Fruit fly (Drosophila melanogaster) whole organism, pupa: ENCODE measurements around the gene Mst84B.

Experiments
- CG10348 ChIP-seq: fragments of 200-800 bp; sonication (Bioruptor generic); IDR thresholded peaks from 2 replicates; pipeline ENCODE4 v1.3.6; 2022; ENCODE audit warnings: missing biosample characterization, missing genetic modification characterization
- CG12605 ChIP-seq: fragments of 200-800 bp; sonication (Bioruptor generic); IDR thresholded peaks from 2 replicates; pipeline ENCODE4 v1.3.6; 2022; ENCODE audit warnings: missing biosample characterization, missing genetic modification characterization
- CG13204 ChIP-seq: fragments of 200-800 bp; sonication (Bioruptor generic); optimal IDR thresholded peaks from 2 replicates; lab custom pipeline; 2018; ENCODE audit warnings: missing biosample characterization, mild to moderate bottlenecking, missing genetic modification characterization, moderate library complexity
- CG14655 ChIP-seq: fragments of 200-800 bp; sonication (Bioruptor generic); optimal IDR thresholded peaks from 3 replicates; lab custom pipeline; 2017; ENCODE audit warnings: mild to moderate bottlenecking, missing biosample characterization, missing genetic modification reagents, missing genetic modification characterization
- CG15710 ChIP-seq: fragments of 200-800 bp; sonication (Bioruptor generic); optimal IDR thresholded peaks from 2 replicates; lab custom pipeline; 2018; ENCODE audit warnings: missing biosample characterization, mild to moderate bottlenecking, missing genetic modification characterization, moderate library complexity
- CG17806 ChIP-seq: fragments of 200-800 bp; sonication (Bioruptor generic); optimal IDR thresholded peaks from 2 replicates; lab custom pipeline; 2018; ENCODE audit warnings: missing biosample characterization, mild to moderate bottlenecking, missing genetic modification characterization, moderate library complexity
- CG32121 ChIP-seq: fragments of 200-800 bp; sonication (Bioruptor generic); IDR thresholded peaks from 2 replicates; pipeline ENCODE4 v1.3.6; 2022; ENCODE audit warnings: missing biosample characterization, missing genetic modification characterization
- CG34367 ChIP-seq: fragments of 200-800 bp; sonication (Bioruptor generic); optimal IDR thresholded peaks from 2 replicates; lab custom pipeline; 2018; ENCODE audit warnings: missing biosample characterization, mild to moderate bottlenecking, missing genetic modification characterization
- CG4496 ChIP-seq: fragments of 200-800 bp; sonication (Bioruptor generic); IDR thresholded peaks from 3 replicates; pipeline ENCODE4 v1.3.6; 2022; ENCODE audit warnings: missing biosample characterization, missing genetic modification characterization
- CG8159 ChIP-seq: fragments of 200-800 bp; sonication (Bioruptor generic); optimal IDR thresholded peaks from 3 replicates; lab custom pipeline; 2018; ENCODE audit warnings: missing biosample characterization, mild to moderate bottlenecking, missing genetic modification characterization, moderate library complexity
- CG8301 ChIP-seq: fragments of 200-800 bp; sonication (Bioruptor generic); optimal IDR thresholded peaks from 2 replicates; lab custom pipeline; 2018; ENCODE audit warnings: missing biosample characterization, mild to moderate bottlenecking, missing genetic modification characterization
- CG9948 ChIP-seq: fragments of 200-800 bp; sonication (Bioruptor generic); optimal IDR thresholded peaks from 2 replicates; lab custom pipeline; 2018; ENCODE audit warnings: missing biosample characterization, mild to moderate bottlenecking, missing genetic modification characterization, moderate library complexity
- D1 ChIP-seq: fragments of 200-800 bp; sonication (Bioruptor generic); optimal IDR thresholded peaks from 2 replicates; lab custom pipeline; 2018; ENCODE audit warnings: missing biosample characterization, mild to moderate bottlenecking, missing genetic modification characterization, moderate library complexity
- EcR ChIP-seq: fragments of 200-800 bp; sonication (Bioruptor generic); optimal IDR thresholded peaks from 3 replicates; lab custom pipeline; 2019; ENCODE audit warnings: missing biosample characterization, missing genetic modification characterization, mild to moderate bottlenecking, moderate library complexity, missing genetic modification reagents
- Ets98B ChIP-seq: fragments of 200-800 bp; sonication (Bioruptor generic); IDR thresholded peaks from 2 replicates; pipeline ENCODE4 v1.3.6; 2022; ENCODE audit warnings: missing biosample characterization, missing genetic modification characterization
- Pif1A ChIP-seq: fragments of 200-800 bp; sonication (Bioruptor generic); optimal IDR thresholded peaks from 3 replicates; lab custom pipeline; 2016; ENCODE audit warnings: missing biosample characterization, missing genetic modification characterization
- Pif1B ChIP-seq: fragments of 200-800 bp; sonication (Bioruptor generic); optimal IDR thresholded peaks from 3 replicates; lab custom pipeline; 2016; ENCODE audit warnings: missing biosample characterization, missing genetic modification characterization
- Snoo ChIP-seq: fragments of 200-800 bp; sonication (Bioruptor generic); optimal IDR thresholded peaks from 3 replicates; lab custom pipeline; 2017; ENCODE audit warnings: missing biosample characterization, mild to moderate bottlenecking, missing genetic modification characterization, inconsistent platforms
- fd96Ca ChIP-seq: fragments of 200-800 bp; sonication (Bioruptor generic); IDR thresholded peaks from 3 replicates; pipeline ENCODE4 v1.3.6; 2022; ENCODE audit warnings: missing biosample characterization, missing genetic modification characterization
- gl ChIP-seq: fragments of 200-800 bp; sonication (Bioruptor generic); optimal IDR thresholded peaks from 2 replicates; lab custom pipeline; 2018; ENCODE audit warnings: missing biosample characterization, mild to moderate bottlenecking, missing genetic modification characterization
- rn ChIP-seq: fragments of 200-800 bp; sonication (Bioruptor generic); IDR thresholded peaks from 2 replicates; pipeline ENCODE4 v1.3.6; 2022; ENCODE audit warnings: missing biosample characterization, missing genetic modification characterization

Gene Mst84B

dm6 chr3R:7044016-7044415 is 18.0 kb upstream of the Mst84B start:
- TF ChIP-seq CG32121 (no peak), Pif1A (no peak), fd96Ca (GFP tag; lab: Robert Waterston, UW) (no peak), EcR (GFP tag; lab: Kevin White, UChicago) (no peak), CG17806 (tag; lab: Kevin White, UChicago) (no peak), CG34367 (no peak), Pif1B (GFP tag; lab: Kevin White, UChicago) (no peak), CG8301 (no peak), Ets98B (no peak), CG9948 (no peak), gl (no peak), Snoo (tag; lab: Kevin White, UChicago) (no peak), CG10348 (GFP tag; lab: Robert Waterston, UW) (no peak), CG4496 (GFP tag; lab: Robert Waterston, UW) (no peak), CG15710 (tag; lab: Kevin White, UChicago) (no peak), CG13204 (GFP tag; lab: Kevin White, UChicago) (no peak), rn (no peak), CG12605 (GFP tag; lab: Robert Waterston, UW) (no peak), CG8159 (no peak)

- TF ChIP-seq Pif1A = no peak
- TF ChIP-seq CG32121 = no peak
- no peak for TF ChIP-seq CG8159
- TF ChIP-seq CG15710 (tag; lab: Kevin White, UChicago) = no peak
- TF ChIP-seq CG14655 (GFP tag; lab: Kevin White, UChicago) = no peak
- TF ChIP-seq rn = no peak
- no peak for TF ChIP-seq CG13204 (GFP tag; lab: Kevin White, UChicago)
- no peak for TF ChIP-seq CG9948
- no peak for TF ChIP-seq CG10348 (GFP tag; lab: Robert Waterston, UW)
- TF ChIP-seq Snoo (tag; lab: Kevin White, UChicago) = no peak
- TF ChIP-seq fd96Ca (GFP tag; lab: Robert Waterston, UW) = no peak
- no peak for TF ChIP-seq gl
- no peak for TF ChIP-seq Pif1B (GFP tag; lab: Kevin White, UChicago)
These were observed 9.7 kb upstream of the Mst84B start, which contains the start of gene Sodh1 for dm6 chr3R:7052242-7052641. Sodh1 (plus strand) TSS chr3R:7052335.

DNA sequence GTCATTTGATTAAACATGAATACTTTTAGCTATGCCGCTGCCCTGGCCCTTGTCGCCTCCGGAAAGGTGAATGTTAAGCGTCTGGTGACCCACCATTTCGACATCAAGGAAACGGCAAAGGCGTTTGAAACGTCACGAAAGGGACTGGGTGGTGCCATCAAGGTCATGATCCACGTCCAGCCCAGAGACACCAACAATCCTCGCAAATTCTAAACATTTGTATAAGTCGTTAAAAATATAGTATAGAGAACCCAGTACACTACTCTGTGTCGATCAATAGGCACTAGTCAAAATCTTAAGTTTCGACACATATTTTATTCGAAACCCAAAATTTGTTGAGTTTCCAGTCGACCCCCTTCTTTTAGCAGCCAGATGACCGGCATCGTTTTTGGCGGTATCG is 7.7 kb upstream of the Mst84B start, which contains the start of gene CG1979:
TSS of gene CG1979 (plus strand) at position 301 of the 400 bp plus-strand sequence.
- TF ChIP-seq rn = no peak
- no peak for TF ChIP-seq CG13204 (GFP tag; lab: Kevin White, UChicago)
- no peak for TF ChIP-seq fd96Ca (GFP tag; lab: Robert Waterston, UW)
- TF ChIP-seq Pif1B (GFP tag; lab: Kevin White, UChicago) = no peak
- no peak for TF ChIP-seq Pif1A
- no peak for TF ChIP-seq CG10348 (GFP tag; lab: Robert Waterston, UW)
- no peak for TF ChIP-seq CG14655 (GFP tag; lab: Kevin White, UChicago)
- TF ChIP-seq D1 = no peak
- no peak for TF ChIP-seq CG9948
- no peak for TF ChIP-seq CG15710 (tag; lab: Kevin White, UChicago)
- no peak for TF ChIP-seq CG12605 (GFP tag; lab: Robert Waterston, UW)
- TF ChIP-seq CG8159 = no peak
- TF ChIP-seq CG8301 = no peak
- TF ChIP-seq EcR (GFP tag; lab: Kevin White, UChicago) = no peak
- TF ChIP-seq gl = no peak
- no peak for TF ChIP-seq Ets98B
- no peak for TF ChIP-seq CG4496 (GFP tag; lab: Robert Waterston, UW)
- no peak for TF ChIP-seq Snoo (tag; lab: Kevin White, UChicago)
- no peak for TF ChIP-seq CG34367
- TF ChIP-seq CG17806 (tag; lab: Kevin White, UChicago) = no peak

dm6 chr3R:7058017-7058416 is 4.0 kb upstream of the Mst84B start:
- TF ChIP-seq D1 (no peak), CG8301 (no peak), CG17806 (tag; lab: Kevin White, UChicago) (no peak), CG34367 (no peak), CG13204 (GFP tag; lab: Kevin White, UChicago) (no peak), CG32121 (no peak), CG15710 (tag; lab: Kevin White, UChicago) (no peak), CG4496 (GFP tag; lab: Robert Waterston, UW) (no peak), CG12605 (GFP tag; lab: Robert Waterston, UW) (no peak), gl (no peak)

dm6 chr3R:7059015-7059414 is 3.0 kb upstream of the Mst84B start, which contains the start of gene dj:
dj (plus strand) TSS chr3R:7059315.
- TF ChIP-seq CG9948 = no peak
- TF ChIP-seq rn = no peak
- TF ChIP-seq CG34367 = no peak
- no peak for TF ChIP-seq Pif1A
- TF ChIP-seq CG10348 (GFP tag; lab: Robert Waterston, UW) = no peak

dm6 chr3R:7060467-7060866 is 1.5 kb upstream of the Mst84B start, which contains the start of gene djl:
djl (plus strand) TSS chr3R:7060767.
- TF ChIP-seq CG13204 (GFP tag; lab: Kevin White, UChicago) (no peak), D1 (no peak), Ets98B (no peak), EcR (GFP tag; lab: Kevin White, UChicago) (no peak), CG32121 (no peak), CG4496 (GFP tag; lab: Robert Waterston, UW) (no peak), Pif1B (GFP tag; lab: Kevin White, UChicago) (no peak), rn (no peak), CG34367 (no peak), Snoo (tag; lab: Kevin White, UChicago) (no peak)

DNA sequence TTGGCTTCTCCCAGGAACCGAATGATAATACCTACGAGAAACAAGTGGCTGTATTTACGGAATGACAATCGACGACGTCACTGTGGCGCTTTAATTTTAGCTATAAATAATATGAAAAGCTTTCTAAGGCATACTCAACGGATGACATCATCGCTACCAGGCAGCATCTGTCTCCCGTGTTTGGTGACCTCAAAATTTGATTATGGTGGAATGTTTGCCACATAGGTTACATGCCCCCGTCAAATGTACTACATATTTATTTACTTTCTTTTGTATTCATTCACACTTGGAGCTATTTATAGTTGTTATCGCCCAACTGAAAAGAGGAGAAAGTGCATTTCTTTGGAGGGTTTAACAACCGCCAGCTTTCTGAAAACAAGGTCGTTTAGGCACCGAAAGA is 4.3 kb downstream of the Mst84B start:
- TF ChIP-seq EcR (GFP tag; lab: Kevin White, UChicago) (peak; percentile 60), CG8159 (no peak), CG15710 (tag; lab: Kevin White, UChicago) (no peak)
